Worm (Caenorhabditis elegans) whole organism, late embryonic: ENCODE measurements around the gene nipi-4.

Experiments used
- C08G9.2 ChIP-seq: sonication (generic microtip); optimal IDR thresholded peaks from 2 replicates; lab custom pipeline; 2016; ENCODE audit warnings: mild to moderate bottlenecking, missing genetic modification characterization, moderate library complexity, missing compliant biosample characterization
- F13H6.1 ChIP-seq: sonication (generic microtip); optimal IDR thresholded peaks from 2 replicates; lab custom pipeline; 2016; ENCODE audit warnings: missing genetic modification characterization, missing compliant biosample characterization
- K02D7.2 ChIP-seq: sonication (generic microtip); optimal IDR thresholded peaks from 2 replicates; lab custom pipeline; 2017; ENCODE audit warnings: mild to moderate bottlenecking, missing genetic modification characterization, missing compliant biosample characterization
- K09A11.1 ChIP-seq: sonication (generic microtip); optimal IDR thresholded peaks from 2 replicates; lab custom pipeline; 2017; ENCODE audit warnings: antibody characterized with exemption, mild to moderate bottlenecking, missing genetic modification characterization, missing compliant biosample characterization; ENCODE audit not compliant: insufficient read depth
- T23F11.4 ChIP-seq: fragments of 200-800 bp; sonication (Bioruptor generic); optimal IDR thresholded peaks from 2 replicates; lab custom pipeline; 2018; ENCODE audit warnings: mild to moderate bottlenecking, missing genetic modification characterization, missing compliant biosample characterization
- Y22D7AL.16 ChIP-seq: sonication (generic microtip); optimal IDR thresholded peaks from 2 replicates; lab custom pipeline; 2016; ENCODE audit warnings: missing genetic modification characterization, missing compliant biosample characterization
- ama-1 ChIP-seq: fragments of 150-350 bp; optimal IDR thresholded peaks from 2 replicates; lab custom pipeline; 2014
- ceh-18 ChIP-seq: sonication (generic microtip); optimal IDR thresholded peaks from 2 replicates; lab custom pipeline; 2016; ENCODE audit warnings: missing genetic modification characterization, missing compliant biosample characterization
- ceh-19 ChIP-seq: fragments of 200-800 bp; sonication (Bioruptor generic); optimal IDR thresholded peaks from 2 replicates; lab custom pipeline; 2018; ENCODE audit warnings: mild to moderate bottlenecking, missing genetic modification characterization, missing compliant biosample characterization
- ceh-2 ChIP-seq: sonication (generic microtip); optimal IDR thresholded peaks from 2 replicates; lab custom pipeline; 2016; ENCODE audit warnings: missing genotype, missing genetic modification characterization, missing compliant biosample characterization
- ceh-24 ChIP-seq: sonication (generic microtip); optimal IDR thresholded peaks from 2 replicates; lab custom pipeline; 2016; ENCODE audit warnings: mild to moderate bottlenecking, missing genetic modification characterization, missing compliant biosample characterization
- ceh-31 ChIP-seq: sonication (generic microtip); optimal IDR thresholded peaks from 2 replicates; lab custom pipeline; 2016; ENCODE audit warnings: missing genetic modification characterization, missing compliant biosample characterization
- ceh-34 ChIP-seq: sonication (generic microtip); optimal IDR thresholded peaks from 2 replicates; lab custom pipeline; 2016; ENCODE audit warnings: mild to moderate bottlenecking, missing genetic modification characterization, missing compliant biosample characterization
- ceh-45 ChIP-seq: fragments of 200-800 bp; sonication (Bioruptor generic); IDR thresholded peaks from 2 replicates; pipeline ENCODE4 v1.3.6; 2022; ENCODE audit warnings: missing genetic modification reagents, missing genetic modification characterization, missing compliant biosample characterization
- ceh-48 ChIP-seq: sonication (generic microtip); optimal IDR thresholded peaks from 2 replicates; lab custom pipeline; 2016; ENCODE audit warnings: missing genetic modification characterization, inconsistent platforms, missing compliant biosample characterization
- ceh-9 ChIP-seq: sonication (generic microtip); optimal IDR thresholded peaks from 2 replicates; lab custom pipeline; 2016; ENCODE audit warnings: mild to moderate bottlenecking, missing genetic modification characterization, inconsistent platforms, missing compliant biosample characterization
- elt-2 ChIP-seq: sonication (generic microtip); optimal IDR thresholded peaks from 2 replicates; lab custom pipeline; 2016; ENCODE audit warnings: missing genetic modification reagents, missing genetic modification characterization, missing compliant biosample characterization
- ets-4 ChIP-seq: sonication (generic microtip); optimal IDR thresholded peaks from 2 replicates; lab custom pipeline; 2016; ENCODE audit warnings: missing genetic modification characterization, missing compliant biosample characterization
- fax-1 ChIP-seq: sonication (generic microtip); optimal IDR thresholded peaks from 2 replicates; lab custom pipeline; 2016; ENCODE audit warnings: missing genotype, missing genetic modification characterization, missing compliant biosample characterization
- gmeb-2 ChIP-seq: sonication (generic microtip); optimal IDR thresholded peaks from 2 replicates; lab custom pipeline; 2016; ENCODE audit warnings: missing genetic modification characterization, inconsistent platforms, missing compliant biosample characterization
- hlh-30 ChIP-seq: sonication (generic microtip); optimal IDR thresholded peaks from 2 replicates; lab custom pipeline; 2017; ENCODE audit warnings: antibody characterized with exemption, missing genetic modification characterization, missing compliant biosample characterization; ENCODE audit not compliant: insufficient read depth
- hlh-6 ChIP-seq: sonication (generic microtip); optimal IDR thresholded peaks from 2 replicates; lab custom pipeline; 2016; ENCODE audit warnings: missing genotype, missing genetic modification characterization, missing compliant biosample characterization
- hlh-8 ChIP-seq: sonication (generic microtip); optimal IDR thresholded peaks from 2 replicates; lab custom pipeline; 2016; ENCODE audit warnings: missing genotype, missing genetic modification characterization, missing compliant biosample characterization
- lim-6 ChIP-seq: sonication (generic microtip); optimal IDR thresholded peaks from 2 replicates; lab custom pipeline; 2016; ENCODE audit warnings: missing genetic modification characterization, missing compliant biosample characterization
- madf-2 ChIP-seq: sonication (generic microtip); optimal IDR thresholded peaks from 2 replicates; lab custom pipeline; 2017; ENCODE audit warnings: missing genetic modification characterization, missing compliant biosample characterization
- nfya-1 ChIP-seq: sonication (generic microtip); optimal IDR thresholded peaks from 2 replicates; lab custom pipeline; 2017; ENCODE audit warnings: missing genetic modification characterization, mild to moderate bottlenecking, missing compliant biosample characterization, antibody characterized with exemption, moderate library complexity
- nhr-11 ChIP-seq: fragments of 150-350 bp; optimal IDR thresholded peaks from 2 replicates; lab custom pipeline; 2014; ENCODE audit warnings: missing biosample characterization, missing genetic modification characterization
- nhr-232 ChIP-seq: sonication (generic microtip); optimal IDR thresholded peaks from 2 replicates; lab custom pipeline; 2016; ENCODE audit warnings: missing genetic modification characterization, missing compliant biosample characterization
- npax-4 ChIP-seq: sonication (generic microtip); optimal IDR thresholded peaks from 2 replicates; lab custom pipeline; 2016; ENCODE audit warnings: missing genetic modification characterization, missing compliant biosample characterization
- pag-3 ChIP-seq: sonication (generic microtip); optimal IDR thresholded peaks from 2 replicates; lab custom pipeline; 2016; ENCODE audit warnings: missing compliant biosample characterization, missing genetic modification characterization, borderline replicate concordance
- pat-9 ChIP-seq: fragments of 200-800 bp; sonication (Bioruptor generic); optimal IDR thresholded peaks from 2 replicates; lab custom pipeline; 2018; ENCODE audit warnings: mild to moderate bottlenecking, missing genetic modification characterization, moderate library complexity, missing compliant biosample characterization
- pax-1 ChIP-seq: fragments of 150-350 bp; optimal IDR thresholded peaks from 2 replicates; lab custom pipeline; 2014; ENCODE audit warnings: missing biosample characterization, missing genetic modification characterization
- pha-4 ChIP-seq: fragments of 150-350 bp; optimal IDR thresholded peaks from 2 replicates; lab custom pipeline; 2018; ENCODE audit warnings: missing biosample characterization, missing genetic modification reagents, missing genetic modification characterization
- pqm-1 ChIP-seq: sonication (generic microtip); optimal IDR thresholded peaks from 2 replicates; lab custom pipeline; 2016; ENCODE audit warnings: missing genetic modification characterization, missing compliant biosample characterization
- ref-2 ChIP-seq: sonication (generic microtip); optimal IDR thresholded peaks from 2 replicates; lab custom pipeline; 2016; ENCODE audit warnings: missing genetic modification characterization, missing compliant biosample characterization
- rnt-1 ChIP-seq: sonication (generic microtip); optimal IDR thresholded peaks from 2 replicates; lab custom pipeline; 2016; ENCODE audit warnings: missing genetic modification characterization, missing compliant biosample characterization
- sdc-2 ChIP-seq: sonication (generic microtip); optimal IDR thresholded peaks from 2 replicates; lab custom pipeline; 2016; ENCODE audit warnings: missing genotype, missing genetic modification characterization, missing compliant biosample characterization
- sox-4 ChIP-seq: sonication (generic microtip); optimal IDR thresholded peaks from 2 replicates; lab custom pipeline; 2017; ENCODE audit warnings: mild to moderate bottlenecking, missing genetic modification characterization, inconsistent platforms, missing compliant biosample characterization
- syd-9 ChIP-seq: sonication (generic microtip); optimal IDR thresholded peaks from 2 replicates; lab custom pipeline; 2016; ENCODE audit warnings: mild to moderate bottlenecking, missing genetic modification characterization, moderate library complexity, missing compliant biosample characterization
- tbx-2 ChIP-seq: sonication (generic microtip); optimal IDR thresholded peaks from 2 replicates; lab custom pipeline; 2016; ENCODE audit warnings: missing genetic modification characterization, missing compliant biosample characterization
- tbx-7 ChIP-seq: sonication (generic microtip); optimal IDR thresholded peaks from 2 replicates; lab custom pipeline; 2016; ENCODE audit warnings: missing genotype, missing genetic modification characterization, missing compliant biosample characterization
- unc-3 ChIP-seq, 2 experiments: fragments of 200-800 bp in 1 of 2; sonication (Bioruptor generic) in 1 of 2; sonication (generic microtip) in 1 of 2; conservative IDR thresholded peaks in 1 of 2; optimal IDR thresholded peaks in 1 of 2; 2 replicates each; pipeline versions ENCODE4 v1.3.6 to Lab custom; 2016 to 2022; ENCODE audit warnings: missing compliant biosample characterization in 2 of 2, missing genetic modification characterization in 2 of 2, missing genetic modification reagents in 1 of 2
- unc-55 ChIP-seq: sonication (generic microtip); optimal IDR thresholded peaks from 2 replicates; lab custom pipeline; 2017; ENCODE audit warnings: missing biosample characterization, missing genetic modification reagents, missing genetic modification characterization
- ztf-16 ChIP-seq: sonication (generic microtip); optimal IDR thresholded peaks from 2 replicates; lab custom pipeline; 2017; ENCODE audit warnings: missing genetic modification characterization, missing compliant biosample characterization

Gene nipi-4

DNA sequence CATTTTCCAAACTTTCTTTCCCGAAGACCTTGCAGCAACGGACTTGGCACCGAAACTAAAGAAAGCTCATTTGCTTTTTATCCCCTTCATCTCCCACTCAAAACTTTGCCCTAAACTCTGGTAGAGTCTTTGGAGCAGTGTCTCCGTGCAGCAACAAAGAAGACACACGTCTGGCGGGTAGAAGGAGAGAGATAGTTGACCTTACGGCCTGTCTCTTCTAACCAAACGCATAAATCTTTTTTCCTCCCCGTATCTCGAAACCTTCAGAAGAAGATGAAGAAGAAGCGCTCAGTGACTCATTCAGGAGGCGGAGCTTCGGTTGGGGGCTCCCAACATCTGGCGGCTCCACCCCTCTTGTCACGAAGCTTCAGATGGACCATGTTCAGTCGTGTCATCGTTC is 44.2 kb downstream of the nipi-4 start:
- TF ChIP-seq K02D7.2 (tag; lab: Kevin White, UChicago) (no peak), hlh-8 (peak; percentile 64), unc-55 (GFP tag; lab: Kevin White, UChicago) (peak; percentile 3)

DNA sequence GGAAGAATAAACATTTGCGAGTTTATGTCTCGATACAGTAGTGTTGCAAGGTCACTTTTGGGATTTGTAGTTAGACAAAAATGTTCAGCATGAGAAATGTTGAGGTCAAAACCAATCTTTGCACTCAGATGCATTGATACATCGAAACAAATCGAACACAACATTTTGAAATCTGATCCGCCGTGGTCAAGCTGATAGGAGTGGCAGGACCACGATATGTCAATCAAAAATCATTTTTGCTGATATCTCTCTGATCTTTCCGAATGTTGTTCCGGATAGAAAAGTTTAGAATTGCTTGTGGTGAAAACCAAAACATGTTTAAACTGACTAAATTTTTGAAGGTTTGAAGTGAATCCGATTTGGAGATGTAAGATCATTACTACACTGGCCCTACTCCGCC is 44.8 kb downstream of the nipi-4 start:
- peak; percentile 58 for TF ChIP-seq unc-55 (GFP tag; lab: Kevin White, UChicago)
- TF ChIP-seq syd-9 (tag; lab: Kevin White, UChicago), result no peak

DNA sequence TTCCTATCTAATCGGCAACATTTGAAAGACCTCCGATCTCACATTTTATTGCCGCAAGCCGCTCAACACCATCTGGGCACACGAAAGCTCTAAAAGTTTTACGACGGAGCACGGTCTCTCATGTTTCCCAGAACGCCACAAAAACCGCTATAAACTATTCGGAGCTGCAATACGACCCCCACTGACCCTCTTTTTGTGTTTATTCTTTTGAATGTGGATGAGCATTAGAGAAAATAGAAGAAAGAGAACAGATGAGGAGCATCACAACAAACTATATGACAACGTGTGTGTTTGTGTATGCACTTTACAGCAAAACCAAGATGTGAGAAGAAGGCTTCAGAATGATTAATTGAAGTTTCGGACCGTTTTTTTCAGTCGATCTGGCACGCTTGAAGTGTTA is 46.5 kb downstream of the nipi-4 start:
- TF ChIP-seq ceh-34 (tag; lab: Kevin White, UChicago) (no peak), unc-55 (GFP tag; lab: Kevin White, UChicago) (peak; percentile 10), ceh-45 (no peak), hlh-8 (peak; percentile 58), K02D7.2 (tag; lab: Kevin White, UChicago) (no peak), ets-4 (no peak), hlh-6 (no peak), hlh-30 (no peak), pax-1 (no peak), gmeb-2 (tag; lab: Kevin White, UChicago) (no peak), ceh-48 (no peak), pat-9 (tag; lab: Kevin White, UChicago) (no peak), pqm-1 (tag; lab: Kevin White, UChicago) (no peak), fax-1 (no peak)

DNA sequence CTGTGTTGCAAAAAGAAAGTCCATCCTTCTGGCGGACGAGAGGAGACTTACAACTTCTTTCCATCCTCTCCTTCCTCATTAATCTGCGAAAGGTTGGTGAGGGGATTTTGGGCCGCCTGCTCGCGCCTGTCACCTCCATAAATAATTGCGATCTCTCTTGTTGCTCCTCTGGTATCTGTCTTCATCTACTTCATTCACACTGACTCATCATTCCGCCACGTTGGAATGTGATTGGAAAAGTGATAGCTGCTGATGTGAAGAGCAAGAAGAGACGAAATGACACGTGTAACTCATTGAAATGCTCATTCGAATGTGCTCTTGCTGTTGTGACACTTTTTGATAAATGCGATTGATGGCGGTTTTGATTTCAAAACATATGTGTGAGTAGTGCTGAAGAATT is 48.0 kb downstream of the nipi-4 start:
- TF ChIP-seq Y22D7AL.16 (tag; lab: Kevin White, UChicago) (no peak), sdc-2 (tag; lab: Kevin White, UChicago) (no peak), madf-2 (tag; lab: Kevin White, UChicago) (no peak), ceh-19 (GFP tag; lab: Kevin White, UChicago) (no peak), pag-3 (no peak), ceh-18 (peak; percentile 77), ceh-34 (tag; lab: Kevin White, UChicago) (no peak), C08G9.2 (tag; lab: Kevin White, UChicago) (no peak), tbx-7 (tag; lab: Kevin White, UChicago) (no peak), ceh-2 (tag; lab: Kevin White, UChicago) (no peak), nhr-11 (no peak), K09A11.1 (no peak), npax-4 (tag; lab: Kevin White, UChicago) (no peak), ceh-31 (tag; lab: Kevin White, UChicago) (no peak), elt-2 (tag; lab: Kevin White, UChicago) (no peak), hlh-6 (peak; percentile 40), ztf-16 (tag; lab: Kevin White, UChicago) (no peak), nfya-1 (tag; lab: Kevin White, UChicago) (peak; percentile 16), hlh-8 (no peak), F13H6.1 (tag; lab: Kevin White, UChicago) (no peak), ceh-24 (tag; lab: Kevin White, UChicago) (no peak), rnt-1 (peak; percentile 95), nhr-232 (no peak), syd-9 (tag; lab: Kevin White, UChicago) (no peak), T23F11.4 (no peak), tbx-2 (tag; lab: Kevin White, UChicago) (peak; percentile 23), ref-2 (tag; lab: Kevin White, UChicago) (no peak), gmeb-2 (tag; lab: Kevin White, UChicago) (no peak), pha-4 (tag; lab: Kevin White, UChicago) (no peak), ama-1 (lab: Kevin White, UChicago) (no peak), sox-4 (tag; lab: Kevin White, UChicago) (no peak), unc-3 (GFP tag; conservative IDR thresholded peaks at IDR 0.05; lab: Robert Waterston, UW) (no peak), unc-3 (tag; optimal IDR thresholded peaks at IDR 0.05; lab: Kevin White, UChicago) (no peak), ets-4 (no peak), unc-55 (GFP tag; lab: Kevin White, UChicago) (peak; percentile 98), lim-6 (tag; lab: Kevin White, UChicago) (no peak), ceh-9 (tag; lab: Kevin White, UChicago) (no peak)
